Fruit fly (Drosophila melanogaster): Measurements from ENCODE around the gene CCT2.

The CCT2 gene

DNA sequence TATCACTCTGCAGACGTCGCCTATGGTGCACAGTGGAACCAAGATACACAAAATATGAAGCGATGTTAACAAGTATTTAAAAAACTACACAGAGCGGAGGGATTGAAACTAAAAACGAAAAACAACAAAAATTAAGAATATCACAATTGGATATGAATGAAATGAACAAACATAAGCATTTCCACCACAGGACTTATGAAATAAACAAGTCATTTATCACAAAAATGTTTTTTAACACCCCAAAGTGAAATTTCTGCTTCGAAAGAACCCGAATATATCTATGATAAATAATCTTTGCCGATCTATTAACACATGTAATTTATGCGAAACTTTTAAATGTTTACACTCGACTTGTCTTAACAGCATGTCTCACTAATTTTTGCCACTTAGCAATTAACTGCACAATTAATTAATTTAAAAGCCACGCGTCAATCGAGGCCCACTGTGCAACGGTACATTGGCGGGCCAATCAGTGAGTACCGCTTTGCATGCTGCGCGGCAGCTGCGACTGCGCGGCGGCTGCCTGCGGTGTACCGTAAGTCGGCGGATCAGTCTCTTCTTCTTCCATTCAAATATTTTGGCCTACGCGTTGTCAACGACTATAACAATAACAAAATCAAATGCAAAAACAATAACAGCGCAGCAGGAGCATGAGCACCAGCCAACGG, 47.4 kb upstream of the CCT2 start (continued):
- peak in 1 of 2 experiments; percentile 53 for TF ChIP-seq bsh (GFP tag; optimal IDR thresholded peaks at IDR 0.05)
- peak; percentile 16 for TF ChIP-seq NC2α (GFP tag; optimal IDR thresholded peaks at IDR 0.05)
- TF ChIP-seq CoRest (tag; optimal IDR thresholded peaks at IDR 0.05) = peak; percentile 64
- TF ChIP-seq chif (GFP tag; optimal IDR thresholded peaks at IDR 0.05) = peak; percentile 21 to 57
- peak; percentile 29 for TF ChIP-seq chn (GFP tag; optimal IDR thresholded peaks at IDR 0.05)
- TF ChIP-seq CG18011 (GFP tag; optimal IDR thresholded peaks at IDR 0.05) = no peak
- TF ChIP-seq CG17829 (tag; optimal IDR thresholded peaks at IDR 0.05) = peak; percentile 56
- TF ChIP-seq E2f2 (GFP tag; IDR thresholded peaks at IDR 0.05) = peak; percentile 15; the same call in 1 of the 2 replicates
- TF ChIP-seq CG8290 (GFP tag; optimal IDR thresholded peaks at IDR 0.05) = no peak
- TF ChIP-seq CG8290 (tag; optimal IDR thresholded peaks at IDR 0.05) = peak in 1 of 2 experiments; percentile 2
- TF ChIP-seq CG33557 (GFP tag; optimal IDR thresholded peaks at IDR 0.05) = peak; percentile 37
- TF ChIP-seq twi (tag; optimal IDR thresholded peaks at IDR 0.05) = no peak
- TF ChIP-seq CG12391 (tag; optimal IDR thresholded peaks at IDR 0.05) = peak; percentile 55
- no peak for TF ChIP-seq CG13296 (GFP tag; optimal IDR thresholded peaks at IDR 0.05)
- no peak for TF ChIP-seq CG6854 (GFP tag; optimal IDR thresholded peaks at IDR 0.05)
- peak; percentile 27 for TF ChIP-seq Asciz (GFP tag; optimal IDR thresholded peaks at IDR 0.05)
- TF ChIP-seq D (optimal IDR thresholded peaks at IDR 0.05) = no peak
- peak; percentile 58 for TF ChIP-seq D (GFP tag; optimal IDR thresholded peaks at IDR 0.05)
- TF ChIP-seq PHDP (tag; optimal IDR thresholded peaks at IDR 0.05) = peak; percentile 25
- no peak for TF ChIP-seq CG13894 (tag; optimal IDR thresholded peaks at IDR 0.05)
- TF ChIP-seq CG3407 (GFP tag; optimal IDR thresholded peaks at IDR 0.05) = peak; percentile 44
- no peak for TF ChIP-seq CG4360 (GFP tag; IDR thresholded peaks at IDR 0.05)
- TF ChIP-seq CG7963 (GFP tag; IDR thresholded peaks at IDR 0.05; ENCODE audit: partially characterized antibody) = no peak
- no peak for TF ChIP-seq CG10565 (GFP tag; optimal IDR thresholded peaks at IDR 0.05)
- no peak for TF ChIP-seq ash1 (GFP tag; optimal IDR thresholded peaks at IDR 0.05)
- no peak for TF ChIP-seq Gsc (GFP tag; IDR thresholded peaks at IDR 0.05)
- TF ChIP-seq Vsx1 (GFP tag; optimal IDR thresholded peaks at IDR 0.05) = peak; percentile 41
- TF ChIP-seq ranshi (GFP tag; IDR thresholded peaks at IDR 0.05) = no peak
- TF ChIP-seq dati (GFP tag; IDR thresholded peaks at IDR 0.05) = no peak
- no peak for TF ChIP-seq Awh (GFP tag; IDR thresholded peaks at IDR 0.05)
- TF ChIP-seq slou (GFP tag; optimal IDR thresholded peaks at IDR 0.05) = peak; percentile 25
- TF ChIP-seq CG2202 (tag; optimal IDR thresholded peaks at IDR 0.05) = no peak
- TF ChIP-seq esg (GFP tag; conservative IDR thresholded peaks at IDR 0.05) = no peak; the same call in 1 of the 2 replicates
- no peak for TF ChIP-seq CG3838 (GFP tag; optimal IDR thresholded peaks at IDR 0.05)
- no peak for TF ChIP-seq salm (tag; optimal IDR thresholded peaks at IDR 0.05)
- no peak for TF ChIP-seq Mad (GFP tag; optimal IDR thresholded peaks at IDR 0.05)
- no peak for TF ChIP-seq ro (GFP tag; IDR thresholded peaks at IDR 0.05)
- peak; percentile 2 for TF ChIP-seq mam (GFP tag; optimal IDR thresholded peaks at IDR 0.05)
- peak; percentile 42 for TF ChIP-seq CG18476 (GFP tag; optimal IDR thresholded peaks at IDR 0.05)
- TF ChIP-seq tgo (GFP tag; IDR thresholded peaks at IDR 0.05) = peak; percentile 58
- no peak for TF ChIP-seq CG10462 (GFP tag; optimal IDR thresholded peaks at IDR 0.05)
- TF ChIP-seq sc (optimal IDR thresholded peaks at IDR 0.05) = no peak
- peak; percentile 26 for TF ChIP-seq sc (GFP tag; optimal IDR thresholded peaks at IDR 0.05)
- peak; percentile 76 for TF ChIP-seq Sox100B (GFP tag; optimal IDR thresholded peaks at IDR 0.05)
- peak; percentile 54; the same call in 1 of the 2 replicates for TF ChIP-seq ttk (GFP tag; IDR thresholded peaks at IDR 0.05)
- TF ChIP-seq disco-r (GFP tag; optimal IDR thresholded peaks at IDR 0.05) = no peak
- TF ChIP-seq C15 (GFP tag; IDR thresholded peaks at IDR 0.05) = no peak
- peak; percentile 85 for TF ChIP-seq CG18262 (tag; optimal IDR thresholded peaks at IDR 0.05)
- TF ChIP-seq HLHmδ (GFP tag; optimal IDR thresholded peaks at IDR 0.05) = no peak
- TF ChIP-seq klu (GFP tag; IDR thresholded peaks at IDR 0.05) = no peak
- no peak for TF ChIP-seq hb (GFP tag; IDR thresholded peaks at IDR 0.05; ENCODE audit: partially characterized antibody)
